Worm (Caenorhabditis elegans) whole organism, young adult: ENCODE measurements around the gene Y46G5A.47.

Experiments used
- ama-1 ChIP-seq, 3 experiments: fragments of 150-350 bp in 1 of 3; sonication (generic microtip) in 2 of 3; optimal IDR thresholded peaks; 2 replicates each; lab custom pipeline; 2014 to 2018; ENCODE audit warnings: missing biosample characterization in 2 of 3, missing genetic modification characterization in 2 of 3, missing genetic modification reagents in 2 of 3
- unc-62 ChIP-seq: fragments of 150-350 bp; optimal IDR thresholded peaks from 2 replicates; lab custom pipeline; 2014; ENCODE audit warnings: missing biosample characterization, missing genetic modification reagents, missing genetic modification characterization

DNA sequence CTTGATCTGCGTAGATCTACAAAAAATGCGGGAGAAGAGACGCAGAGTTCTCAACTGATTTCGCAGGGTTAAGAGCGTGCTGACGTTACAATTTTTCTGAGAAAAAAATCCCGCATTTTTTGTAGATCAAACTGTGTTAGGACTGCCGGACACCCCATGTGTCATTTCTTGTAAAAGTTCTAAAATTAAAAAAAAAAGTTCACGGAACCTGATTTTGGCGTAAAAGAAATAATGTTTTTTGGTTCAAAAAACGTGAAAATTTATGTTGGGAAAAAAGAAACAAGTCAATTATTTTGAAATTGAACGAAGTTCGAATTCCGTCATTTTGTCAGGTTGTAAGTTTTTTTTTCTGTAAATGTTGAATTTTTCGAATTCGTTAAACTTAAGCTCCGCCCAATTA, 28.7 kb downstream of the Y46G5A.47 start, which contains the start of gene Y46G5A.34:
- TF ChIP-seq ama-1 (optimal IDR thresholded peaks at IDR 0.05; lab: Kevin White, UChicago) (no peak), ama-1 (GFP tag; optimal IDR thresholded peaks at IDR 0.05; lab: Kevin White, UChicago) (no peak), unc-62 (GFP tag; lab: Kevin White, UChicago) (no peak)
